Fruit fly (Drosophila melanogaster): ENCODE data around the gene Lcp65Ae.

Lcp65Ae gene

dm6 chr3L:6135174-6135573 lies 2.7 kb downstream of the Lcp65Ae start, which contains the start of gene Lcp65Ag1:
TSS of gene Lcp65Ag1 (minus strand) at chr3L:6135274.
- no peak for TF ChIP-seq Dfd (GFP tag; optimal IDR thresholded peaks at IDR 0.05)

DNA sequence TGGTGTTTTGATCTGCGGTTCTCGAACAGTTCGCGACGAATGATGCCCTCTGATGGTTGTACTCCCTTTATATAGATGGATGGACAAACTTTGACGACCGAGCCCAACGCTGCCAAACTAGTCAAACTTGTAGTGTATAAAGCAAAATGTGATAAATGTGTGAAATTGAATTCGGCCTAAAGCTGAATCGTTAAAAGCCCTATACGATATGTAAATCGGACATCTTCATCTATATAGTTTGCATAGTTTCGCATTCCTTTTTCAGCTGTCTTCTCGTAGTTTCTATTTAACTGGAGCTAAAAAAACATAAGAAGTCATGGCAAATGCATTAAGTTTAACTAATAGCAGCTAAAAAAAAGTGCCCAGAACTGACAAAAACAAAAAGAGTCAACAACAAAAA lies 4.4 kb downstream of the Lcp65Ae start, which contains the start of gene Lcp65Ag2:
Gene Lcp65Ag2, minus strand, starts transcription at position 48 of the 400 bp plus-strand sequence.
- TF ChIP-seq foxo (GFP tag; optimal IDR thresholded peaks at IDR 0.05): no peak
- no peak for TF ChIP-seq Dif (GFP tag; optimal IDR thresholded peaks at IDR 0.05; ENCODE audit: partially characterized antibody)
- no peak for TF ChIP-seq Jra (GFP tag; optimal IDR thresholded peaks at IDR 0.05)
- no peak for TF ChIP-seq Sp1 (GFP tag; optimal IDR thresholded peaks at IDR 0.05)
- no peak for TF ChIP-seq Hr78 (GFP tag; optimal IDR thresholded peaks at IDR 0.05)
- TF ChIP-seq N (GFP tag; optimal IDR thresholded peaks at IDR 0.05): no peak
- TF ChIP-seq usp (GFP tag; optimal IDR thresholded peaks at IDR 0.05): no peak
- TF ChIP-seq lola (GFP tag; optimal IDR thresholded peaks at IDR 0.05): no peak
- TF ChIP-seq psq (GFP tag; optimal IDR thresholded peaks at IDR 0.05): no peak
- TF ChIP-seq Mio (GFP tag; optimal IDR thresholded peaks at IDR 0.05): no peak
- no peak for TF ChIP-seq tai (GFP tag; optimal IDR thresholded peaks at IDR 0.05)
- no peak for TF ChIP-seq CG32264 (GFP tag; optimal IDR thresholded peaks at IDR 0.05)
- no peak for TF ChIP-seq ey (GFP tag; optimal IDR thresholded peaks at IDR 0.05)
- no peak for TF ChIP-seq sage (GFP tag; optimal IDR thresholded peaks at IDR 0.05)
- TF ChIP-seq brk (GFP tag; optimal IDR thresholded peaks at IDR 0.05): no peak

DNA sequence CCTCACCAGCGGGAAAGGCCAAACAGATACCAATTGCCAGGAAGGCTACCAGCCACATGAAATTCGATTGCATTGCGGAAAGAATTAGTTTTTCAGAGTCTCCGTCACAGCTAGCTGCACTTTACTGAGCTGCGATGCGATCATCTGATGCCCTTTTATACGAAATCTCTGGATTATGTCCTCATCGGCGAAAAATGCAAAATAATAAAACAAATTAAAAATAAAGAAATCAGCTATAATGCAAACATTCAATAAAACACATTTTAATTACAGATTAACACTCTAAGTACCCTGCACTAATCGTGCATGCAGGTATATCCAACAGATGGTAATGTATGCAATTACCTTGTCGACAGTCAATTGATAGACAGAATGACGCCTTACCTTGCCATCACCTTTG lies 5.9 kb downstream of the Lcp65Ae start, which contains the start of gene Cpr65Au:
Gene Cpr65Au, minus strand, starts transcription at position 101 of the 400 bp plus-strand sequence.
- TF ChIP-seq jim (GFP tag; optimal IDR thresholded peaks at IDR 0.05): no peak

- TF ChIP-seq ey (GFP tag; optimal IDR thresholded peaks at IDR 0.05): no peak
- no peak for TF ChIP-seq Hr78 (GFP tag; optimal IDR thresholded peaks at IDR 0.05)
- TF ChIP-seq Dfd (GFP tag; optimal IDR thresholded peaks at IDR 0.05): no peak
- TF ChIP-seq CrebA (GFP tag; optimal IDR thresholded peaks at IDR 0.05; ENCODE audit: borderline replicate concordance): no peak
Observed at dm6 chr3L:6130944-6131343, 7.0 kb downstream of the Lcp65Ae start, which contains the start of gene Lcp65Ag3. TSS of gene Lcp65Ag3 (minus strand) at chr3L:6130989.

DNA sequence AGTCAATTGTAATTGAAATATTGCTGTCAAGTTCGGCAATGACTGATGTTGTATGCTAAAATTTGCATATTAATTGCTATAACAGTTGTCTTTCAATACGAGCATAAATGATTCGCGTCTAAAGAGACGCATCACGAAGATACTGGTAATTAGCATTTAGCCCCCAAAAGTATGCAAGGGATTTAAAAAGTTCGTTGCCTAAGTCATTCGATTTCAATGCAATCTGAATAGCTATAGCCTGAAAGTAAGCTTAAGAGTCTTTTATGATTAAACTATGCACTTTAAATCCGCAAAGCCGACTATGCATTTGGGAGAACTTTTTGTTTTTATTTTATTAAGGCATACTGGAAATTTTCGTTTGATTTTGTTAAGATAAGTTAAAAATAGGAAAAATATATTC lies 8.3 kb downstream of the Lcp65Ae start:
- no peak for TF ChIP-seq dmrt93B (GFP tag; optimal IDR thresholded peaks at IDR 0.05)
- TF ChIP-seq Mio (GFP tag; optimal IDR thresholded peaks at IDR 0.05): no peak
- no peak for TF ChIP-seq Hr78 (GFP tag; optimal IDR thresholded peaks at IDR 0.05)
- TF ChIP-seq ey (GFP tag; optimal IDR thresholded peaks at IDR 0.05): no peak
- no peak for TF ChIP-seq CG9705 (GFP tag; optimal IDR thresholded peaks at IDR 0.05)
- TF ChIP-seq GATAd (GFP tag; optimal IDR thresholded peaks at IDR 0.05): no peak
- no peak for TF ChIP-seq h (GFP tag; optimal IDR thresholded peaks at IDR 0.05)
- no peak for TF ChIP-seq Dif (GFP tag; optimal IDR thresholded peaks at IDR 0.05; ENCODE audit: partially characterized antibody)
- no peak for TF ChIP-seq fru (GFP tag; optimal IDR thresholded peaks at IDR 0.05)
- no peak for TF ChIP-seq Rel (GFP tag; optimal IDR thresholded peaks at IDR 0.05)
- no peak for TF ChIP-seq Rel (tag; optimal IDR thresholded peaks at IDR 0.05)
- peak; percentile 76 for TF ChIP-seq Vsx2 (GFP tag; optimal IDR thresholded peaks at IDR 0.05; ENCODE audit: partially characterized antibody)
- no peak for TF ChIP-seq psq (GFP tag; optimal IDR thresholded peaks at IDR 0.05)
- TF ChIP-seq usp (GFP tag; optimal IDR thresholded peaks at IDR 0.05): no peak
- peak; percentile 74 for TF ChIP-seq Myc (optimal IDR thresholded peaks at IDR 0.05)

DNA sequence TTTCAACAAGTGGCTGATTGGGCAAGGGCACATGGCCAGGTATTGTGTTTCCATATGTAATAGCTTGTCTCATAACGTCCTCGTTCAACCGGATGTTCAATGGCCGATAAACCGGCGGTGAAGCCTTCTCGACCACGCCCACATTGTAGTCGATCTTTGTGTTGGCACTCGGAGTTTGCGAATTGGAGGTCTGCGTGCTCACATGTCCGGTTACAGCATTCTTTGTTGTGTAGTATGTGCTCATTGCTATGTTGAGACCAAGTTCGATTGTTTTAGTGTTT lies 12.6 kb downstream of the Lcp65Ae start:
- TF ChIP-seq jim (GFP tag; optimal IDR thresholded peaks at IDR 0.05): no peak
- TF ChIP-seq rgr (GFP tag; optimal IDR thresholded peaks at IDR 0.05): no peak
- TF ChIP-seq CG32264 (GFP tag; optimal IDR thresholded peaks at IDR 0.05): no peak
- TF ChIP-seq lola (GFP tag; optimal IDR thresholded peaks at IDR 0.05): no peak

- TF ChIP-seq OdsH (GFP tag; optimal IDR thresholded peaks at IDR 0.05) (no peak), dl (GFP tag; optimal IDR thresholded peaks at IDR 0.05; ENCODE audit: insufficient read depth in 1 of 2, partially characterized antibody in 2 of 2) (no peak), sage (GFP tag; optimal IDR thresholded peaks at IDR 0.05) (no peak), jim (GFP tag; optimal IDR thresholded peaks at IDR 0.05) (no peak), woc (GFP tag; optimal IDR thresholded peaks at IDR 0.05) (no peak), foxo (GFP tag; optimal IDR thresholded peaks at IDR 0.05) (no peak), usp (GFP tag; optimal IDR thresholded peaks at IDR 0.05) (no peak), N (GFP tag; optimal IDR thresholded peaks at IDR 0.05) (no peak), HLH106 (tag; optimal IDR thresholded peaks at IDR 0.05) (peak; percentile 50), Hnf4 (GFP tag; optimal IDR thresholded peaks at IDR 0.05) (no peak), dmrt93B (GFP tag; optimal IDR thresholded peaks at IDR 0.05) (peak; percentile 17), Jra (GFP tag; optimal IDR thresholded peaks at IDR 0.05) (no peak), sv (GFP tag; optimal IDR thresholded peaks at IDR 0.05) (peak; percentile 4), rgr (GFP tag; optimal IDR thresholded peaks at IDR 0.05) (peak; percentile 33), Rel (GFP tag; optimal IDR thresholded peaks at IDR 0.05) (no peak), Rel (tag; optimal IDR thresholded peaks at IDR 0.05) (no peak), Myc (optimal IDR thresholded peaks at IDR 0.05) (peak; percentile 86), fru (GFP tag; optimal IDR thresholded peaks at IDR 0.05) (peak; percentile 20), Abd-B (GFP tag; optimal IDR thresholded peaks at IDR 0.05) (no peak), CG9705 (GFP tag; optimal IDR thresholded peaks at IDR 0.05) (peak; percentile 32), CrebA (GFP tag; optimal IDR thresholded peaks at IDR 0.05; ENCODE audit: borderline replicate concordance) (no peak), ey (GFP tag; optimal IDR thresholded peaks at IDR 0.05) (no peak)
Observed at dm6 chr3L:6124616-6125408, 13.1 kb downstream of the Lcp65Ae start.

Measured in whole organism, wandering third instar larva.